Worm (Caenorhabditis elegans) whole organism, L2 larva: ENCODE results near the gene T05A1.5.

Experiments used
- C34F6.9 ChIP-seq: fragments of 150-350 bp; optimal IDR thresholded peaks from 2 replicates; lab custom pipeline; 2014; ENCODE audit warnings: missing biosample characterization, missing genetic modification characterization
- F13H6.1 ChIP-seq: sonication (generic microtip); optimal IDR thresholded peaks from 2 replicates; lab custom pipeline; 2016; ENCODE audit warnings: missing genetic modification characterization, missing compliant biosample characterization
- Y55F3AM.14 ChIP-seq: fragments of 200-800 bp; sonication (Bioruptor generic); optimal IDR thresholded peaks from 2 replicates; lab custom pipeline; 2018; ENCODE audit warnings: mild to moderate bottlenecking, missing genetic modification characterization, missing compliant biosample characterization
- ZK546.5 ChIP-seq: sonication (generic microtip); optimal IDR thresholded peaks from 2 replicates; lab custom pipeline; 2017; ENCODE audit warnings: missing biosample characterization, missing genetic modification characterization
- alr-1 ChIP-seq: fragments of 150-350 bp; optimal IDR thresholded peaks from 2 replicates; lab custom pipeline; 2014; ENCODE audit warnings: missing biosample characterization, missing genetic modification characterization
- blmp-1 ChIP-seq: sonication (generic microtip); optimal IDR thresholded peaks from 2 replicates; lab custom pipeline; 2017; ENCODE audit warnings: missing genetic modification characterization, mild to moderate bottlenecking, missing compliant biosample characterization, antibody characterized with exemption, moderate library complexity; ENCODE audit not compliant: insufficient read depth
- ceh-82 ChIP-seq: fragments of 150-350 bp; optimal IDR thresholded peaks from 2 replicates; lab custom pipeline; 2014; ENCODE audit warnings: missing biosample characterization, missing genetic modification characterization
- crh-2 ChIP-seq: sonication (generic microtip); optimal IDR thresholded peaks from 2 replicates; lab custom pipeline; 2017; ENCODE audit warnings: missing biosample characterization, missing genetic modification characterization
- dmd-4 ChIP-seq: sonication (generic microtip); optimal IDR thresholded peaks from 2 replicates; lab custom pipeline; 2017; ENCODE audit warnings: missing biosample characterization, missing genetic modification characterization
- elt-1 ChIP-seq: fragments of 150-350 bp; optimal IDR thresholded peaks from 2 replicates; lab custom pipeline; 2014; ENCODE audit warnings: missing biosample characterization, missing genetic modification characterization
- fos-1 ChIP-seq: fragments of 150-350 bp; optimal IDR thresholded peaks from 2 replicates; lab custom pipeline; 2014; ENCODE audit warnings: missing biosample characterization, missing genetic modification characterization
- lin-13 ChIP-seq: fragments of 150-350 bp; optimal IDR thresholded peaks from 2 replicates; lab custom pipeline; 2014; ENCODE audit warnings: missing biosample characterization, missing genetic modification reagents, missing genetic modification characterization
- lsy-2 ChIP-seq, 2 experiments: fragments of 150-350 bp in 1 of 2; sonication (generic microtip) in 1 of 2; optimal IDR thresholded peaks; 2 replicates each; lab custom pipeline; 2014 to 2017; ENCODE audit warnings: missing biosample characterization in 2 of 2, missing genetic modification characterization in 2 of 2
- mbf-1 ChIP-seq: sonication (generic microtip); optimal IDR thresholded peaks from 2 replicates; lab custom pipeline; 2017; ENCODE audit warnings: missing biosample characterization, missing genetic modification characterization
- mdl-1 ChIP-seq, 2 experiments: fragments of 150-350 bp in 1 of 2; sonication (generic microtip) in 1 of 2; optimal IDR thresholded peaks; 2 replicates each; lab custom pipeline; 2017; ENCODE audit warnings: missing biosample characterization in 2 of 2, missing genetic modification characterization in 2 of 2
- nhr-11 ChIP-seq: fragments of 150-350 bp; optimal IDR thresholded peaks from 2 replicates; lab custom pipeline; 2014; ENCODE audit warnings: missing biosample characterization, missing genetic modification characterization
- nhr-12 ChIP-seq: fragments of 150-350 bp; optimal IDR thresholded peaks from 2 replicates; lab custom pipeline; 2014; ENCODE audit warnings: missing biosample characterization, missing genetic modification characterization
- nhr-129 ChIP-seq: fragments of 150-350 bp; optimal IDR thresholded peaks from 2 replicates; lab custom pipeline; 2014; ENCODE audit warnings: missing biosample characterization, missing genetic modification characterization
- nhr-21 ChIP-seq: fragments of 150-350 bp; optimal IDR thresholded peaks from 2 replicates; lab custom pipeline; 2014; ENCODE audit warnings: missing biosample characterization, missing genetic modification characterization
- nhr-23 ChIP-seq: fragments of 150-350 bp; optimal IDR thresholded peaks from 2 replicates; lab custom pipeline; 2014; ENCODE audit warnings: missing biosample characterization, missing genetic modification reagents, missing genetic modification characterization
- nhr-237 ChIP-seq: fragments of 150-350 bp; optimal IDR thresholded peaks from 2 replicates; lab custom pipeline; 2014; ENCODE audit warnings: missing biosample characterization, missing genetic modification characterization
- nhr-25 ChIP-seq: fragments of 150-350 bp; sonication (generic microtip); optimal IDR thresholded peaks from 3 replicates; lab custom pipeline; 2014; ENCODE audit warnings: missing biosample characterization, missing genetic modification characterization
- nhr-77 ChIP-seq: fragments of 150-350 bp; optimal IDR thresholded peaks from 2 replicates; lab custom pipeline; 2014; ENCODE audit warnings: missing biosample characterization, missing genetic modification characterization
- peb-1 ChIP-seq: fragments of 150-350 bp; optimal IDR thresholded peaks from 2 replicates; lab custom pipeline; 2014; ENCODE audit warnings: missing biosample characterization, missing genetic modification characterization
- skn-1 ChIP-seq: sonication (generic microtip); optimal IDR thresholded peaks from 2 replicates; lab custom pipeline; 2017; ENCODE audit warnings: missing biosample characterization, missing genetic modification characterization
- sma-3 ChIP-seq: sonication (generic microtip); optimal IDR thresholded peaks from 2 replicates; lab custom pipeline; 2016; ENCODE audit warnings: missing genetic modification reagents, missing genetic modification characterization, missing compliant biosample characterization
- sma-9 ChIP-seq, 2 experiments: fragments of 150-350 bp in 1 of 2; sonication (generic microtip) in 1 of 2; optimal IDR thresholded peaks; 2 replicates each; lab custom pipeline; 2014 to 2016; ENCODE audit warnings: missing genetic modification characterization in 2 of 2, mild to moderate bottlenecking in 1 of 2, missing biosample characterization in 1 of 2, missing compliant biosample characterization in 1 of 2, missing genetic modification reagents in 1 of 2, moderate library complexity in 1 of 2
- snpc-4 ChIP-seq: fragments of 150-350 bp; optimal IDR thresholded peaks from 2 replicates; lab custom pipeline; 2014; ENCODE audit warnings: missing biosample characterization, missing genetic modification characterization
- unc-39 ChIP-seq: fragments of 150-350 bp; optimal IDR thresholded peaks from 2 replicates; lab custom pipeline; 2014; ENCODE audit warnings: missing biosample characterization, missing genetic modification characterization
- unc-55 ChIP-seq: fragments of 150-350 bp; sonication (generic microtip); optimal IDR thresholded peaks from 3 replicates; lab custom pipeline; 2014; ENCODE audit warnings: missing biosample characterization, missing genetic modification reagents, missing genetic modification characterization
- unc-62 ChIP-seq: fragments of 150-350 bp; optimal IDR thresholded peaks from 2 replicates; lab custom pipeline; 2014; ENCODE audit warnings: missing biosample characterization, missing genetic modification reagents, missing genetic modification characterization
- ztf-11 ChIP-seq: sonication (generic microtip); optimal IDR thresholded peaks from 2 replicates; lab custom pipeline; 2017; ENCODE audit warnings: missing biosample characterization, missing genetic modification characterization

T05A1.5 gene

ce11 chrIV:9535105-9535504 is 11.0 kb upstream of the T05A1.5 start:
- TF ChIP-seq C34F6.9, result no peak
- no peak for TF ChIP-seq Y55F3AM.14
- TF ChIP-seq crh-2 (tag; lab: Kevin White, UChicago), result peak; percentile 33
- TF ChIP-seq ZK546.5 (tag; lab: Kevin White, UChicago), result no peak
- peak; percentile 69 for TF ChIP-seq nhr-25
- TF ChIP-seq nhr-21 (tag; lab: Kevin White, UChicago), result peak; percentile 70
- peak; percentile 36 for TF ChIP-seq fos-1 (tag; lab: Kevin White, UChicago)
- TF ChIP-seq blmp-1 (tag; lab: Kevin White, UChicago), result peak; percentile 82
- no peak for TF ChIP-seq nhr-23 (tag; lab: Kevin White, UChicago)
- TF ChIP-seq alr-1 (tag; lab: Kevin White, UChicago), result no peak
- TF ChIP-seq unc-39 (tag; lab: Kevin White, UChicago), result no peak
- TF ChIP-seq mdl-1 (tag; optimal IDR thresholded peaks at IDR 0.05; lab: Kevin White, UChicago), result no peak
- peak; percentile 76 for TF ChIP-seq sma-3 (GFP tag; lab: Kevin White, UChicago)
- TF ChIP-seq sma-9 (GFP tag; optimal IDR thresholded peaks at IDR 0.05; lab: Kevin White, UChicago), result peak; percentile 72
- no peak for TF ChIP-seq sma-9 (tag; optimal IDR thresholded peaks at IDR 0.05; lab: Kevin White, UChicago)
- no peak for TF ChIP-seq skn-1 (tag; lab: Kevin White, UChicago)
- peak; percentile 28 for TF ChIP-seq nhr-129
- no peak for TF ChIP-seq lin-13 (GFP tag; lab: Kevin White, UChicago)
- TF ChIP-seq dmd-4 (tag; lab: Kevin White, UChicago), result no peak
- no peak for TF ChIP-seq snpc-4 (tag; lab: Kevin White, UChicago)
- TF ChIP-seq elt-1 (tag; lab: Kevin White, UChicago), result no peak
- TF ChIP-seq nhr-237 (tag; lab: Kevin White, UChicago), result no peak
- TF ChIP-seq, all 48 proteins: peak for 8

- TF ChIP-seq sma-9 (GFP tag; optimal IDR thresholded peaks at IDR 0.05; lab: Kevin White, UChicago) (peak; percentile 24), sma-9 (tag; optimal IDR thresholded peaks at IDR 0.05; lab: Kevin White, UChicago) (no peak), C34F6.9 (no peak)
These were observed 10.0 kb upstream of the T05A1.5 start for ce11 chrIV:9536124-9536523.

ce11 chrIV:9537500-9537899 is 8.6 kb upstream of the T05A1.5 start:
- TF ChIP-seq blmp-1 (tag; lab: Kevin White, UChicago), result no peak
- TF ChIP-seq unc-55 (GFP tag; lab: Kevin White, UChicago), result no peak
- peak; percentile 20 for TF ChIP-seq fos-1 (tag; lab: Kevin White, UChicago)
- TF ChIP-seq nhr-11 (tag; lab: Kevin White, UChicago), result no peak
- no peak for TF ChIP-seq peb-1 (tag; lab: Kevin White, UChicago)
- TF ChIP-seq, all 48 proteins: peak for 1

- TF ChIP-seq lsy-2 (tag; optimal IDR thresholded peaks at IDR 0.05; lab: Kevin White, UChicago) (peak in 1 of 2 experiments; percentile 19), nhr-129 (peak; percentile 60), nhr-23 (tag; lab: Kevin White, UChicago) (no peak), F13H6.1 (tag; lab: Kevin White, UChicago) (peak; percentile 28), C34F6.9 (peak; percentile 16), fos-1 (tag; lab: Kevin White, UChicago) (no peak), mbf-1 (tag; lab: Kevin White, UChicago) (no peak), nhr-77 (tag; lab: Kevin White, UChicago) (no peak), unc-62 (no peak), ceh-82 (tag; lab: Kevin White, UChicago) (no peak)
These were observed 7.9 kb upstream of the T05A1.5 start for ce11 chrIV:9538214-9538613.

ce11 chrIV:9540342-9540856 is 5.7 kb upstream of the T05A1.5 start, which contains the start of gene fbl-1:
fbl-1 (plus strand) TSS chrIV:9540806.
- no peak for TF ChIP-seq ztf-11
- no peak for TF ChIP-seq blmp-1 (tag; lab: Kevin White, UChicago)
- peak; percentile 45 for TF ChIP-seq fos-1 (tag; lab: Kevin White, UChicago)
- TF ChIP-seq nhr-129, result no peak
- no peak for TF ChIP-seq ceh-82 (tag; lab: Kevin White, UChicago)
- TF ChIP-seq C34F6.9, result no peak
- TF ChIP-seq nhr-12 (tag; lab: Kevin White, UChicago), result no peak
